Worm (Caenorhabditis elegans): ENCODE data around the gene irld-47.
A peak's percentile ranks its signal among the peaks of the same experiment; 100 is the strongest.

Gene irld-47

ce11 chrII:7855619-7856018 is 33.3 kb upstream of the irld-47 start, which contains the start of gene mdmh-35:
Gene mdmh-35 (minus strand): TSS chrII:7855719.
- TF ChIP-seq cnd-1 (tag; optimal IDR thresholded peaks at IDR 0.05) (no peak), lin-32 (GFP tag; optimal IDR thresholded peaks at IDR 0.05) (no peak), ceh-39 (tag; optimal IDR thresholded peaks at IDR 0.05) (no peak), zip-8 (tag; optimal IDR thresholded peaks at IDR 0.05) (no peak), ztf-11 (tag; optimal IDR thresholded peaks at IDR 0.05) (no peak), ham-2 (GFP tag; optimal IDR thresholded peaks at IDR 0.05) (no peak), lin-13 (tag; optimal IDR thresholded peaks at IDR 0.05) (no peak), nhr-28 (tag; optimal IDR thresholded peaks at IDR 0.05) (no peak), bed-3 (GFP tag; optimal IDR thresholded peaks at IDR 0.05) (no peak)

ce11 chrII:7854942-7855341 is 32.6 kb upstream of the irld-47 start, which contains the start of gene mdt-10:
Gene mdt-10 (minus strand): TSS chrII:7855042.
- TF ChIP-seq ham-2 (GFP tag; optimal IDR thresholded peaks at IDR 0.05) = no peak
- no peak for TF ChIP-seq lin-13 (tag; optimal IDR thresholded peaks at IDR 0.05)
- TF ChIP-seq bed-3 (GFP tag; optimal IDR thresholded peaks at IDR 0.05) = no peak
- no peak for TF ChIP-seq zip-8 (tag; optimal IDR thresholded peaks at IDR 0.05)
- TF ChIP-seq sptf-1 (tag; optimal IDR thresholded peaks at IDR 0.05) = no peak
- no peak for TF ChIP-seq blmp-1 (tag; optimal IDR thresholded peaks at IDR 0.05)
- TF ChIP-seq ztf-11 (tag; optimal IDR thresholded peaks at IDR 0.05) = no peak
- TF ChIP-seq lin-32 (GFP tag; optimal IDR thresholded peaks at IDR 0.05) = no peak
- TF ChIP-seq elt-1 (tag; optimal IDR thresholded peaks at IDR 0.05; ENCODE audit: borderline replicate concordance, insufficient read depth) = no peak
- TF ChIP-seq pha-4 (tag; optimal IDR thresholded peaks at IDR 0.05) = no peak
- TF ChIP-seq unc-62 (GFP tag; optimal IDR thresholded peaks at IDR 0.05) = no peak
- no peak for TF ChIP-seq nhr-76 (tag; optimal IDR thresholded peaks at IDR 0.05)
- no peak for TF ChIP-seq snpc-4 (tag; optimal IDR thresholded peaks at IDR 0.05)
- TF ChIP-seq ceh-83 (GFP tag; optimal IDR thresholded peaks at IDR 0.05) = no peak
- no peak for TF ChIP-seq mep-1 (tag; optimal IDR thresholded peaks at IDR 0.05)
- no peak for TF ChIP-seq nhr-28 (tag; optimal IDR thresholded peaks at IDR 0.05)
- TF ChIP-seq nhr-2 (tag; optimal IDR thresholded peaks at IDR 0.05) = no peak
- no peak for TF ChIP-seq ceh-43 (GFP tag; optimal IDR thresholded peaks at IDR 0.05)
- TF ChIP-seq flh-1 (GFP tag; optimal IDR thresholded peaks at IDR 0.05) = no peak

ce11 chrII:7853679-7854078 is 31.3 kb upstream of the irld-47 start, which contains the start of gene T09A5.5:
Gene T09A5.5 (minus strand): TSS chrII:7853779.
- no peak for TF ChIP-seq ces-1 (GFP tag; optimal IDR thresholded peaks at IDR 0.05)
- no peak for TF ChIP-seq nhr-76 (tag; optimal IDR thresholded peaks at IDR 0.05)

- TF ChIP-seq flh-1 (GFP tag; optimal IDR thresholded peaks at IDR 0.05) (no peak), nhr-12 (tag; optimal IDR thresholded peaks at IDR 0.05) (no peak), pha-4 (tag; optimal IDR thresholded peaks at IDR 0.05) (no peak), ces-1 (GFP tag; optimal IDR thresholded peaks at IDR 0.05) (no peak), sem-2 (GFP tag; optimal IDR thresholded peaks at IDR 0.05) (no peak), unc-120 (tag; optimal IDR thresholded peaks at IDR 0.05; ENCODE audit: poor library complexity, severe bottlenecking) (no peak), lin-32 (GFP tag; optimal IDR thresholded peaks at IDR 0.05) (no peak), snpc-4 (tag; optimal IDR thresholded peaks at IDR 0.05) (no peak), ztf-11 (tag; optimal IDR thresholded peaks at IDR 0.05) (no peak), elt-3 (tag; optimal IDR thresholded peaks at IDR 0.05) (no peak)
Measured at ce11 chrII:7851480-7851879, 29.1 kb upstream of the irld-47 start.

- TF ChIP-seq ceh-43 (GFP tag; optimal IDR thresholded peaks at IDR 0.05) (no peak), unc-62 (GFP tag; optimal IDR thresholded peaks at IDR 0.05) (peak; percentile 7)
Measured at ce11 chrII:7850575-7850974, 28.2 kb upstream of the irld-47 start.

- TF ChIP-seq nhr-76 (tag; optimal IDR thresholded peaks at IDR 0.05) = no peak
- no peak for TF ChIP-seq ceh-43 (GFP tag; optimal IDR thresholded peaks at IDR 0.05)
- no peak for TF ChIP-seq blmp-1 (tag; optimal IDR thresholded peaks at IDR 0.05)
- no peak for TF ChIP-seq nhr-2 (tag; optimal IDR thresholded peaks at IDR 0.05)
- no peak for TF ChIP-seq nhr-28 (tag; optimal IDR thresholded peaks at IDR 0.05)
- TF ChIP-seq unc-120 (tag; optimal IDR thresholded peaks at IDR 0.05; ENCODE audit: poor library complexity, severe bottlenecking) = no peak
- no peak for TF ChIP-seq nhr-237 (tag; optimal IDR thresholded peaks at IDR 0.05)
Measured at ce11 chrII:7849697-7850096, 27.3 kb upstream of the irld-47 start, which contains the start of gene acr-7. Gene acr-7 (minus strand): TSS chrII:7849797.

Measured in whole organism, mixed stage, embryonic.